Fruit fly (Drosophila melanogaster) whole organism, embryonic: ENCODE measurements around the gene CG42489.

Experiments used
- Atf6 ChIP-seq: fragments of 200-800 bp; sonication (Bioruptor generic); IDR thresholded peaks from 2 replicates; pipeline ENCODE4 v1.3.6; 2022; ENCODE audit warnings: missing biosample characterization, missing genetic modification characterization
- CG10366 ChIP-seq: fragments of 200-800 bp; sonication (Bioruptor generic); IDR thresholded peaks from 2 replicates; pipeline ENCODE4 v1.3.6; 2022; ENCODE audit warnings: missing biosample characterization, missing genetic modification characterization
- CG12942 ChIP-seq: fragments of 200-800 bp; sonication (Bioruptor generic); optimal IDR thresholded peaks from 3 replicates; lab custom pipeline; 2016; ENCODE audit warnings: missing biosample characterization, missing genetic modification characterization
- CG13123 ChIP-seq: fragments of 200-800 bp; sonication (Bioruptor generic); optimal IDR thresholded peaks from 2 replicates; lab custom pipeline; 2016; ENCODE audit warnings: missing biosample characterization, missing genetic modification characterization
- CG16815 ChIP-seq: fragments of 200-800 bp; sonication (Bioruptor generic); optimal IDR thresholded peaks from 3 replicates; lab custom pipeline; 2017; ENCODE audit warnings: missing biosample characterization, mild to moderate bottlenecking, missing genetic modification characterization
- CG17568 ChIP-seq: fragments of 200-800 bp; sonication (Bioruptor generic); optimal IDR thresholded peaks from 2 replicates; lab custom pipeline; 2018; ENCODE audit warnings: missing biosample characterization, mild to moderate bottlenecking, missing genetic modification characterization, moderate library complexity
- CG18764 ChIP-seq: fragments of 200-800 bp; sonication (Bioruptor generic); optimal IDR thresholded peaks from 3 replicates; lab custom pipeline; 2016; ENCODE audit warnings: missing biosample characterization, missing genetic modification characterization
- CG31224 ChIP-seq: fragments of 200-800 bp; sonication (Bioruptor generic); IDR thresholded peaks from 2 replicates; pipeline ENCODE4 v1.3.6; 2022; ENCODE audit warnings: missing biosample characterization, missing genetic modification characterization
- CG3838 ChIP-seq: fragments of 200-800 bp; sonication (Bioruptor generic); optimal IDR thresholded peaks from 3 replicates; lab custom pipeline; 2016; ENCODE audit warnings: missing biosample characterization, missing genetic modification characterization
- CG42726 ChIP-seq: fragments of 200-800 bp; sonication (Bioruptor generic); IDR thresholded peaks from 2 replicates; pipeline ENCODE4 v1.3.6; 2022; ENCODE audit warnings: missing biosample characterization, missing genetic modification characterization; ENCODE audit not compliant: partially characterized antibody
- CG43689 ChIP-seq: fragments of 200-800 bp; sonication (Bioruptor generic); IDR thresholded peaks from 2 replicates; pipeline ENCODE4 v1.3.6; 2022; ENCODE audit warnings: missing biosample characterization, missing genetic modification characterization
- CG6272 ChIP-seq: fragments of 200-800 bp; sonication (Bioruptor generic); IDR thresholded peaks from 2 replicates; pipeline ENCODE4 v1.3.6; 2022; ENCODE audit warnings: missing biosample characterization, missing genetic modification characterization
- CG7556 ChIP-seq: fragments of 200-800 bp; sonication (Bioruptor generic); optimal IDR thresholded peaks from 2 replicates; lab custom pipeline; 2017; ENCODE audit warnings: missing biosample characterization, mild to moderate bottlenecking, missing genetic modification characterization
- CG7963 ChIP-seq: fragments of 200-800 bp; sonication (Bioruptor generic); IDR thresholded peaks from 3 replicates; pipeline ENCODE4 v1.3.6; 2022; ENCODE audit warnings: missing biosample characterization, missing genetic modification characterization; ENCODE audit not compliant: partially characterized antibody
- CG9817 ChIP-seq: fragments of 200-800 bp; sonication (Bioruptor generic); optimal IDR thresholded peaks from 2 replicates; lab custom pipeline; 2018; ENCODE audit warnings: missing biosample characterization, mild to moderate bottlenecking, missing genetic modification characterization, moderate library complexity
- D19B ChIP-seq: fragments of 200-800 bp; sonication (Bioruptor generic); optimal IDR thresholded peaks from 2 replicates; lab custom pipeline; 2017; ENCODE audit warnings: missing biosample characterization, mild to moderate bottlenecking, missing genetic modification characterization
- Deaf1 ChIP-seq: fragments of 200-800 bp; optimal IDR thresholded peaks from 3 replicates; lab custom pipeline; 2019; ENCODE audit warnings: missing biosample characterization, mild to moderate bottlenecking, missing genetic modification characterization, moderate library complexity
- Doc3 ChIP-seq: fragments of 200-800 bp; sonication (Bioruptor generic); IDR thresholded peaks from 3 replicates; pipeline ENCODE4 v1.3.6; 2022; ENCODE audit warnings: missing biosample characterization, missing genetic modification characterization; ENCODE audit not compliant: partially characterized antibody
- Gsc ChIP-seq: fragments of 200-800 bp; sonication (Bioruptor generic); IDR thresholded peaks from 2 replicates; pipeline ENCODE4 v1.3.6; 2022; ENCODE audit warnings: missing biosample characterization, missing genetic modification characterization
- Jarid2 ChIP-seq: fragments of 200-800 bp; sonication (Bioruptor generic); optimal IDR thresholded peaks from 3 replicates; lab custom pipeline; 2017; ENCODE audit warnings: mild to moderate bottlenecking, missing biosample characterization, missing genetic modification reagents, missing genetic modification characterization
- Lim3 ChIP-seq: fragments of 200-800 bp; sonication (Bioruptor generic); IDR thresholded peaks from 2 replicates; pipeline ENCODE4 v1.3.6; 2022; ENCODE audit warnings: missing biosample characterization, missing genetic modification characterization
- MESR4 ChIP-seq: fragments of 200-800 bp; sonication (Bioruptor generic); optimal IDR thresholded peaks from 2 replicates; lab custom pipeline; 2018; ENCODE audit warnings: missing biosample characterization, mild to moderate bottlenecking, missing genetic modification characterization, moderate library complexity
- Mad ChIP-seq: fragments of 200-800 bp; sonication (Bioruptor generic); optimal IDR thresholded peaks from 2 replicates; lab custom pipeline; 2016; ENCODE audit warnings: missing biosample characterization, missing genetic modification characterization
- PHDP ChIP-seq: fragments of 200-800 bp; sonication (Bioruptor generic); optimal IDR thresholded peaks from 3 replicates; lab custom pipeline; 2018; ENCODE audit warnings: missing biosample characterization, mild to moderate bottlenecking, missing genetic modification characterization, moderate library complexity
- Poxn ChIP-seq: fragments of 200-800 bp; sonication (Bioruptor generic); IDR thresholded peaks from 2 replicates; pipeline ENCODE4 v1.3.6; 2022; ENCODE audit warnings: missing biosample characterization, missing genetic modification characterization
- Trl ChIP-seq, 3 experiments: fragments of >200 bp in 2 of 3; fragments of 200-800 bp in 1 of 3; sonication (Bioruptor generic) in 1 of 3; optimal IDR thresholded peaks; 2 replicates in 1 of 3; 3 replicates in 2 of 3; lab custom pipeline; 2016 to 2017; ENCODE audit warnings: missing biosample characterization in 1 of 3, missing genetic modification characterization in 1 of 3
- Xbp1 ChIP-seq: fragments of 200-800 bp; sonication (Bioruptor generic); optimal IDR thresholded peaks from 3 replicates; lab custom pipeline; 2016; ENCODE audit warnings: missing biosample characterization, mild to moderate bottlenecking, missing genetic modification characterization
- amos ChIP-seq: fragments of 200-800 bp; sonication (Bioruptor generic); IDR thresholded peaks from 2 replicates; pipeline ENCODE4 v1.3.6; 2022; ENCODE audit warnings: missing biosample characterization, missing genetic modification characterization; ENCODE audit not compliant: partially characterized antibody
- ash1 ChIP-seq: fragments of 200-800 bp; sonication (Bioruptor generic); optimal IDR thresholded peaks from 2 replicates; lab custom pipeline; 2018; ENCODE audit warnings: missing biosample characterization, mild to moderate bottlenecking, missing genetic modification characterization
- bab2 ChIP-seq: fragments of 200-800 bp; sonication (Bioruptor generic); optimal IDR thresholded peaks from 2 replicates; lab custom pipeline; 2016; ENCODE audit warnings: missing biosample characterization, missing genetic modification characterization
- br ChIP-seq: fragments of >200 bp; optimal IDR thresholded peaks from 2 replicates; lab custom pipeline; 2017
- caup ChIP-seq: fragments of 200-800 bp; sonication (Bioruptor generic); optimal IDR thresholded peaks from 3 replicates; lab custom pipeline; 2017; ENCODE audit warnings: missing biosample characterization, mild to moderate bottlenecking, missing genetic modification characterization, moderate library complexity; ENCODE audit not compliant: severe bottlenecking
- crc ChIP-seq: fragments of 200-800 bp; sonication (Bioruptor generic); optimal IDR thresholded peaks from 2 replicates; lab custom pipeline; 2016; ENCODE audit warnings: missing biosample characterization, missing genetic modification characterization
- cwo ChIP-seq: fragments of 200-800 bp; sonication (Bioruptor generic); optimal IDR thresholded peaks from 3 replicates; lab custom pipeline; 2017; ENCODE audit warnings: missing biosample characterization, missing genetic modification characterization, mild to moderate bottlenecking, moderate library complexity, missing genetic modification reagents
- da ChIP-seq: fragments of 200-800 bp; sonication (Bioruptor generic); optimal IDR thresholded peaks from 2 replicates; lab custom pipeline; 2016; ENCODE audit warnings: missing biosample characterization, missing genetic modification characterization
- eve ChIP-seq, 2 experiments: fragments of >200 bp; optimal IDR thresholded peaks; 2 replicates each; lab custom pipeline; 2017; ENCODE audit warnings: missing biosample characterization in 2 of 2, missing genetic modification characterization in 2 of 2
- grau ChIP-seq: fragments of 200-800 bp; optimal IDR thresholded peaks from 3 replicates; lab custom pipeline; 2019; ENCODE audit warnings: missing biosample characterization, mild to moderate bottlenecking, missing genetic modification characterization, moderate library complexity
- h ChIP-seq: fragments of >200 bp; optimal IDR thresholded peaks from 2 replicates; lab custom pipeline; 2017
- lola ChIP-seq, 3 experiments: fragments of >200 bp in 2 of 3; fragments of 200-800 bp in 1 of 3; sonication (Bioruptor generic) in 1 of 3; optimal IDR thresholded peaks; 2 replicates each; lab custom pipeline; 2017 to 2019; ENCODE audit warnings: missing biosample characterization in 3 of 3, missing genetic modification characterization in 3 of 3, mild to moderate bottlenecking in 1 of 3, moderate library complexity in 1 of 3
- mam ChIP-seq: fragments of 200-800 bp; sonication (Bioruptor generic); optimal IDR thresholded peaks from 3 replicates; lab custom pipeline; 2016; ENCODE audit warnings: missing biosample characterization, missing genetic modification characterization
- nerfin-1 ChIP-seq: fragments of 200-800 bp; sonication (Bioruptor generic); optimal IDR thresholded peaks from 3 replicates; lab custom pipeline; 2019; ENCODE audit warnings: missing biosample characterization, mild to moderate bottlenecking, missing genetic modification characterization, moderate library complexity
- nom ChIP-seq: fragments of 200-800 bp; sonication (Bioruptor generic); optimal IDR thresholded peaks from 2 replicates; lab custom pipeline; 2017; ENCODE audit warnings: missing biosample characterization, missing genetic modification characterization, mild to moderate bottlenecking, moderate library complexity, missing genetic modification reagents
- org-1 ChIP-seq: fragments of 200-800 bp; sonication (Bioruptor generic); optimal IDR thresholded peaks from 2 replicates; lab custom pipeline; 2017; ENCODE audit warnings: missing biosample characterization, missing genetic modification characterization
- pita ChIP-seq: fragments of 200-800 bp; sonication (Bioruptor generic); optimal IDR thresholded peaks from 2 replicates; lab custom pipeline; 2017; ENCODE audit warnings: missing biosample characterization, mild to moderate bottlenecking, missing genetic modification characterization
- pnt ChIP-seq: fragments of 200-800 bp; sonication (Bioruptor generic); optimal IDR thresholded peaks from 3 replicates; lab custom pipeline; 2016; ENCODE audit warnings: missing biosample characterization, missing genetic modification characterization
- sc ChIP-seq, 3 experiments: fragments of >200 bp in 2 of 3; fragments of 200-800 bp in 1 of 3; sonication (Bioruptor generic) in 1 of 3; optimal IDR thresholded peaks; 2 replicates in 2 of 3; 3 replicates in 1 of 3; lab custom pipeline; 2017; ENCODE audit warnings: mild to moderate bottlenecking in 1 of 3, missing biosample characterization in 1 of 3, missing genetic modification characterization in 1 of 3, missing genetic modification reagents in 1 of 3
- sima ChIP-seq: fragments of 200-800 bp; sonication (Bioruptor generic); optimal IDR thresholded peaks from 2 replicates; lab custom pipeline; 2016; ENCODE audit warnings: missing biosample characterization, missing genetic modification characterization
- sisA ChIP-seq: fragments of 200-800 bp; sonication (Bioruptor generic); IDR thresholded peaks from 2 replicates; pipeline ENCODE4 v1.3.6; 2022; ENCODE audit warnings: missing biosample characterization, missing genetic modification characterization
- tin ChIP-seq: fragments of 200-800 bp; sonication (Bioruptor generic); optimal IDR thresholded peaks from 3 replicates; lab custom pipeline; 2016; ENCODE audit warnings: missing biosample characterization, missing genetic modification characterization
- twi ChIP-seq: fragments of 200-800 bp; optimal IDR thresholded peaks from 2 replicates; lab custom pipeline; 2019; ENCODE audit warnings: missing biosample characterization, mild to moderate bottlenecking, missing genetic modification characterization, moderate library complexity

The CG42489 gene

dm6 chr3R:8676560-8677000 lies 22.0 kb upstream of the CG42489 start, which contains the start of the genes Unc50, CG11755 and CG8043 (continued):
- peak; percentile 84 for TF ChIP-seq grau
- TF ChIP-seq CG17568 (GFP tag; lab: Kevin White, UChicago) = peak; percentile 31
- peak; percentile 63; the same call in 1 of the 2 replicates for TF ChIP-seq Atf6 (GFP tag; lab: Robert Waterston, UW)
- no peak for TF ChIP-seq sc (optimal IDR thresholded peaks at IDR 0.05; lab: Kevin White, UChicago)
- peak; percentile 29 for TF ChIP-seq sc (GFP tag; optimal IDR thresholded peaks at IDR 0.05; lab: Kevin White, UChicago)
- no peak for TF ChIP-seq h (lab: Kevin White, UChicago)
- TF ChIP-seq CG9817 (tag; lab: Kevin White, UChicago) = peak; percentile 82
- no peak for TF ChIP-seq nom (GFP tag; lab: Kevin White, UChicago)
- peak; percentile 77 for TF ChIP-seq nerfin-1 (tag; lab: Kevin White, UChicago)
- TF ChIP-seq caup (GFP tag; lab: Kevin White, UChicago) = peak; percentile 52
- peak; percentile 73 for TF ChIP-seq sisA (GFP tag; lab: Robert Waterston, UW)
- TF ChIP-seq da (GFP tag; lab: Kevin White, UChicago) = no peak
- peak; percentile 44 for TF ChIP-seq CG3838 (GFP tag; lab: Kevin White, UChicago)
- TF ChIP-seq Lim3 (GFP tag; lab: Robert Waterston, UW) = no peak
- peak; percentile 43 for TF ChIP-seq CG31224 (GFP tag; lab: Robert Waterston, UW)
- peak; percentile 91 for TF ChIP-seq Xbp1 (GFP tag; lab: Kevin White, UChicago)
- peak; percentile 74 for TF ChIP-seq CG7556 (GFP tag; lab: Kevin White, UChicago)
- TF ChIP-seq amos (GFP tag; lab: Robert Waterston, UW) = peak; percentile 93
- TF ChIP-seq Doc3 (GFP tag; lab: Robert Waterston, UW) = peak; percentile 100
- no peak for TF ChIP-seq Jarid2 (GFP tag; lab: Kevin White, UChicago)
- no peak for TF ChIP-seq PHDP (tag; lab: Kevin White, UChicago)
- TF ChIP-seq crc (GFP tag; lab: Kevin White, UChicago) = peak; percentile 19
- TF ChIP-seq MESR4 (GFP tag; lab: Kevin White, UChicago) = peak; percentile 8
- no peak for TF ChIP-seq sima (GFP tag; lab: Kevin White, UChicago)
- TF ChIP-seq CG42726 (GFP tag; lab: Robert Waterston, UW) = peak; percentile 84; the same call in 1 of the 2 replicates
- TF ChIP-seq CG10366 (GFP tag; lab: Robert Waterston, UW) = peak; percentile 48; the same call in 1 of the 2 replicates
- TF ChIP-seq br = no peak
- no peak for TF ChIP-seq pita (GFP tag; lab: Kevin White, UChicago)
- peak; percentile 83; the same call in 2 of the 3 replicates for TF ChIP-seq CG7963 (GFP tag; lab: Robert Waterston, UW)
- peak; percentile 77 for TF ChIP-seq tin (GFP tag; lab: Kevin White, UChicago)
- peak; percentile 57 for TF ChIP-seq bab2 (GFP tag; lab: Kevin White, UChicago)
- TF ChIP-seq Mad (GFP tag; lab: Kevin White, UChicago) = peak; percentile 76
- TF ChIP-seq lola (GFP tag; optimal IDR thresholded peaks at IDR 0.05; lab: Kevin White, UChicago) = peak in 1 of 3 experiments; percentile 82
- TF ChIP-seq CG18764 (GFP tag; lab: Kevin White, UChicago) = peak; percentile 55
- no peak for TF ChIP-seq Trl (optimal IDR thresholded peaks at IDR 0.05; lab: Kevin White, UChicago)
- peak; percentile 56 for TF ChIP-seq Trl (GFP tag; optimal IDR thresholded peaks at IDR 0.05; lab: Kevin White, UChicago)
- peak; percentile 73 for TF ChIP-seq twi (tag; lab: Kevin White, UChicago)
- TF ChIP-seq CG13123 (GFP tag; lab: Kevin White, UChicago) = peak; percentile 66
- TF ChIP-seq mam (GFP tag; lab: Kevin White, UChicago) = peak; percentile 73
- peak; percentile 24 for TF ChIP-seq D19B (GFP tag; lab: Kevin White, UChicago)
- peak; percentile 51 for TF ChIP-seq Deaf1
- TF ChIP-seq CG12942 = peak; percentile 73
- no peak for TF ChIP-seq eve (GFP tag; optimal IDR thresholded peaks at IDR 0.05; lab: Kevin White, UChicago)
- peak; percentile 83 for TF ChIP-seq CG6272
- TF ChIP-seq CG16815 (GFP tag; lab: Kevin White, UChicago) = peak; percentile 57
- TF ChIP-seq org-1 (GFP tag; lab: Kevin White, UChicago) = no peak
- no peak for TF ChIP-seq Poxn
- peak; percentile 52 for TF ChIP-seq pnt (GFP tag; lab: Kevin White, UChicago)
- TF ChIP-seq CG43689 (GFP tag; lab: Robert Waterston, UW) = no peak
- no peak for TF ChIP-seq ash1 (GFP tag; lab: Kevin White, UChicago)
- peak; percentile 49 for TF ChIP-seq cwo (GFP tag; lab: Kevin White, UChicago)
- TF ChIP-seq Gsc (GFP tag; lab: Robert Waterston, UW) = no peak
